Fruit fly (Drosophila melanogaster): Measurements from ENCODE around the gene Sry-delta.

Gene Sry-delta

dm6 chr3R:30056592-30057135 lies 13.5 kb downstream of the Sry-delta start, which contains the start of the genes CG7950 and Rpp14a (continued):
- TF ChIP-seq D (optimal IDR thresholded peaks at IDR 0.05) (no peak), D (GFP tag; optimal IDR thresholded peaks at IDR 0.05) (no peak), CG4617 (GFP tag; optimal IDR thresholded peaks at IDR 0.05; ENCODE audit: borderline replicate concordance) (peak; percentile 36), pzg (GFP tag; optimal IDR thresholded peaks at IDR 0.05) (peak; percentile 58), dm (GFP tag; optimal IDR thresholded peaks at IDR 0.05) (peak; percentile 69), Dek (tag; optimal IDR thresholded peaks at IDR 0.05) (peak; percentile 80), CG10543 (GFP tag; optimal IDR thresholded peaks at IDR 0.05) (peak; percentile 58), da (GFP tag; optimal IDR thresholded peaks at IDR 0.05) (peak; percentile 50), B-H2 (GFP tag; optimal IDR thresholded peaks at IDR 0.05) (peak; percentile 85), pros (GFP tag; optimal IDR thresholded peaks at IDR 0.05) (no peak), fd102C (GFP tag; optimal IDR thresholded peaks at IDR 0.05) (peak; percentile 7), br (optimal IDR thresholded peaks at IDR 0.05) (no peak), oc (tag; optimal IDR thresholded peaks at IDR 0.05) (peak; percentile 74), E2f1 (GFP tag; IDR thresholded peaks at IDR 0.05) (peak; percentile 69), CkIIα-i1 (GFP tag; IDR thresholded peaks at IDR 0.05) (no peak), Side (GFP tag; optimal IDR thresholded peaks at IDR 0.05) (peak; percentile 35), h (optimal IDR thresholded peaks at IDR 0.05) (no peak), CG10431 (GFP tag; optimal IDR thresholded peaks at IDR 0.05) (peak; percentile 22), jing (GFP tag; optimal IDR thresholded peaks at IDR 0.05) (no peak), CG11696 (GFP tag; IDR thresholded peaks at IDR 0.05) (peak; percentile 40; the same call in 1 of the 2 replicates), CG15514 (GFP tag; optimal IDR thresholded peaks at IDR 0.05) (peak; percentile 92), pnt (GFP tag; optimal IDR thresholded peaks at IDR 0.05) (peak; percentile 65), sima (GFP tag; optimal IDR thresholded peaks at IDR 0.05) (peak; percentile 69), vfl (GFP tag; optimal IDR thresholded peaks at IDR 0.05) (peak; percentile 81), CG14710 (tag; optimal IDR thresholded peaks at IDR 0.05) (peak; percentile 78), amos (GFP tag; IDR thresholded peaks at IDR 0.05; ENCODE audit: partially characterized antibody) (no peak), CG8944 (GFP tag; optimal IDR thresholded peaks at IDR 0.05) (peak; percentile 62), toy (GFP tag; IDR thresholded peaks at IDR 0.05) (no peak), trem (tag; optimal IDR thresholded peaks at IDR 0.05) (peak; percentile 80), ATbp (GFP tag; optimal IDR thresholded peaks at IDR 0.05) (peak; percentile 35), chinmo (GFP tag; IDR thresholded peaks at IDR 0.05; ENCODE audit: partially characterized antibody) (no peak), Dip2 (GFP tag; IDR thresholded peaks at IDR 0.05) (no peak), ttk (GFP tag; IDR thresholded peaks at IDR 0.05) (peak; percentile 65), dmrt11E (tag; optimal IDR thresholded peaks at IDR 0.05) (peak; percentile 78), CG2199 (GFP tag; IDR thresholded peaks at IDR 0.05) (no peak), CG2129 (GFP tag; IDR thresholded peaks at IDR 0.05; ENCODE audit: partially characterized antibody) (no peak), CG32532 (GFP tag; IDR thresholded peaks at IDR 0.05) (peak; percentile 86), CG10366 (GFP tag; IDR thresholded peaks at IDR 0.05) (peak; percentile 84), NC2α (GFP tag; optimal IDR thresholded peaks at IDR 0.05) (no peak), disco-r (GFP tag; optimal IDR thresholded peaks at IDR 0.05) (peak; percentile 15), Chrac-16 (GFP tag; optimal IDR thresholded peaks at IDR 0.05) (peak; percentile 85), bigmax (GFP tag; optimal IDR thresholded peaks at IDR 0.05) (no peak), CG10274 (GFP tag; optimal IDR thresholded peaks at IDR 0.05) (no peak), CG13894 (tag; optimal IDR thresholded peaks at IDR 0.05) (peak; percentile 84), Sin3A (optimal IDR thresholded peaks at IDR 0.05) (no peak), CG18619 (GFP tag; optimal IDR thresholded peaks at IDR 0.05) (peak; percentile 48), Hsf (GFP tag; optimal IDR thresholded peaks at IDR 0.05) (peak; percentile 83), CG12769 (tag; optimal IDR thresholded peaks at IDR 0.05) (peak; percentile 82), zfh2 (GFP tag; optimal IDR thresholded peaks at IDR 0.05) (peak; percentile 89), Fer1 (GFP tag; optimal IDR thresholded peaks at IDR 0.05) (peak; percentile 64), sug (tag; optimal IDR thresholded peaks at IDR 0.05) (peak; percentile 83), tgo (GFP tag; IDR thresholded peaks at IDR 0.05) (peak; percentile 78)
